Fruit fly (Drosophila melanogaster): ENCODE results near the gene Dnali1.

Gene Dnali1

DNA sequence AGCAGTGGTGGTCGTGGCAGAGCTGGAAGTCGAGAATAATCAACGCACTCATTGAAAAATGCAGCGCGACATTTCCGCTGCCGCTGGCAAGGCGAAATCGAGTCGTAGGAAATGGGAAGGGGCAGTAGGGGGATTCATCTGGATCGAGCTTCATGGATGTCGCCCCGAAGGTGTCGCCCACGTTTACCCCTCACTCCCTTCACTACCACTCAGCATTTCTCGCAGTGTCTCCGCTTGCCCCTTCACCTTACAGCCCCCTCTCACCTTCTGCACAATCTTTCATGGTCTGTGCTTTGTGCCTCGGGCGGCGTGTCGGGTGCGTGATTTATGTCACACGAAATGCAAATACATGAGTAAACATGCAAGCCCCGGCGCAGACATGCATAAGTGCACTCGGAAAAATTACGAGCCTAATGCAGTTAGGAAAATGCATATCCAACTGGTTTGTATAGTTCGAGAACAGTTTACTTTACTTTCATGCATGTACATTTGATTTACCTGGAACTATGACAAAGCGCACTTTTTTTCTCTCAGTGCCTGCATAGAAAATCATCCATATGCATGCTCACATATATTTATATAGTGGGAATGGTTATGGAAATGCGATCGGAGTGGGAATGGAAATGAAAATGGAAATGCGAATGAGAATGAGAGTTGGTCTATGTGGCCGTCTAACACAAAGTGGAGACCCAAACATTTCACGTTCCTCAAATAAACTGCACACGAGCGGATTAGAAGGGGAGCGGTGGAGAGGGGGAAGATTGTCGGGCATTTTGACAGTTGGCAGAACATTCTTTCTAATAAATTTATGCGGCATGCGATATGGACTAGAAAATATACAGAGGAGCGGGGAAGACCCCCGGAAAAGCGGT lies 43.5 kb downstream of the Dnali1 start (continued):
- TF ChIP-seq Optix (GFP tag; IDR thresholded peaks at IDR 0.05), result peak; percentile 93
- TF ChIP-seq zfh1 (GFP tag; IDR thresholded peaks at IDR 0.05), result peak; percentile 97
- no peak for TF ChIP-seq zen2 (GFP tag; IDR thresholded peaks at IDR 0.05; ENCODE audit: partially characterized antibody)
- no peak for TF ChIP-seq hth (optimal IDR thresholded peaks at IDR 0.05)
- TF ChIP-seq ind (GFP tag; optimal IDR thresholded peaks at IDR 0.05), result peak; percentile 89
- TF ChIP-seq CG9609 (GFP tag; optimal IDR thresholded peaks at IDR 0.05), result peak; percentile 84
- peak; percentile 68 for TF ChIP-seq Fer3 (tag; optimal IDR thresholded peaks at IDR 0.05)
- TF ChIP-seq CTCF (GFP tag; optimal IDR thresholded peaks at IDR 0.05), result peak; percentile 57
- TF ChIP-seq grn (GFP tag; optimal IDR thresholded peaks at IDR 0.05), result peak; percentile 31
- TF ChIP-seq zfh2 (GFP tag; optimal IDR thresholded peaks at IDR 0.05), result no peak
- TF ChIP-seq Six4 (GFP tag; optimal IDR thresholded peaks at IDR 0.05), result peak; percentile 92
- TF ChIP-seq Atf6 (GFP tag; IDR thresholded peaks at IDR 0.05), result peak; percentile 42; the same call in 1 of the 2 replicates
- TF ChIP-seq Nf-YC (tag; optimal IDR thresholded peaks at IDR 0.05), result peak; percentile 25

DNA sequence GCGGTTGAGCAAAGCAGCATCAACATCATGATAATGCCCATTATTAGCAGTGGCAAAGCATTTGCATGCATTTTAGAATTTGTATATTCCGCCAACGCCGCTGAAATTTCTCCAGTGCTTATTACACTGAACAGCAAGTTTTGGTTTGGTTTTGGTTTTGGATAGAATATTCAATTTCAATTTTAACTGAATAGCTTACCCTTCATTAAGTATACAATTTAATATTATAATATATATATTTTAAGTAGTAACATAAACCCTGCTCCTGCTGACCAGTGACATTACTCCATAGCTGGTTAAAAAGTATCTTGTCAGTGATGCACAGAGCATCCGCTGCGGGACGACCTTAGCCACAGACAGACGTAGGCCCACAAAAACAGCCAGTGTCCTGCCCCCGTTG lies 45.7 kb downstream of the Dnali1 start:
- TF ChIP-seq CG7556 (GFP tag; optimal IDR thresholded peaks at IDR 0.05), result no peak
- TF ChIP-seq gt (GFP tag; IDR thresholded peaks at IDR 0.05), result no peak
- TF ChIP-seq Mes4 (GFP tag; optimal IDR thresholded peaks at IDR 0.05), result no peak
- TF ChIP-seq slbo (GFP tag; IDR thresholded peaks at IDR 0.05), result no peak
- TF ChIP-seq CG1024 (GFP tag; IDR thresholded peaks at IDR 0.05), result no peak
- TF ChIP-seq CG8290 (GFP tag; optimal IDR thresholded peaks at IDR 0.05), result no peak
- no peak for TF ChIP-seq CG8290 (tag; optimal IDR thresholded peaks at IDR 0.05)
- TF ChIP-seq CkIIα-i1 (GFP tag; IDR thresholded peaks at IDR 0.05), result no peak
- no peak for TF ChIP-seq HLH3B (GFP tag; IDR thresholded peaks at IDR 0.05)
- no peak for TF ChIP-seq Hr39 (optimal IDR thresholded peaks at IDR 0.05)
- no peak for TF ChIP-seq ATbp (GFP tag; optimal IDR thresholded peaks at IDR 0.05)
- no peak for TF ChIP-seq Jarid2 (GFP tag; optimal IDR thresholded peaks at IDR 0.05)
- no peak for TF ChIP-seq trh (GFP tag; optimal IDR thresholded peaks at IDR 0.05)
- no peak for TF ChIP-seq usp (GFP tag; optimal IDR thresholded peaks at IDR 0.05)
- 0 out of 2 replicates have a peak, but pooled peaks have one; percentile 17 for TF ChIP-seq Drgx (GFP tag; IDR thresholded peaks at IDR 0.05)
- TF ChIP-seq croc (GFP tag; conservative IDR thresholded peaks at IDR 0.05), result no peak
- TF ChIP-seq CG12299 (tag; optimal IDR thresholded peaks at IDR 0.05), result no peak
- no peak for TF ChIP-seq CG13775 (GFP tag; optimal IDR thresholded peaks at IDR 0.05)
- TF ChIP-seq Awh (GFP tag; IDR thresholded peaks at IDR 0.05), result no peak
- TF ChIP-seq insv (GFP tag; optimal IDR thresholded peaks at IDR 0.05), result no peak
- TF ChIP-seq chinmo (GFP tag; IDR thresholded peaks at IDR 0.05; ENCODE audit: partially characterized antibody), result no peak
- TF ChIP-seq CG15269 (tag; optimal IDR thresholded peaks at IDR 0.05), result peak; percentile 4
- no peak for TF ChIP-seq Atf-2 (GFP tag; optimal IDR thresholded peaks at IDR 0.05)
- TF ChIP-seq HmgZ (tag; optimal IDR thresholded peaks at IDR 0.05), result no peak
- peak; percentile 26 for TF ChIP-seq phol (tag; optimal IDR thresholded peaks at IDR 0.05)
- peak; percentile 26 for TF ChIP-seq Blimp-1 (GFP tag; optimal IDR thresholded peaks at IDR 0.05)
- TF ChIP-seq CG10979 (tag; optimal IDR thresholded peaks at IDR 0.05), result peak; percentile 1
- TF ChIP-seq Oli (tag; optimal IDR thresholded peaks at IDR 0.05), result peak; percentile 6
- TF ChIP-seq tio (GFP tag; optimal IDR thresholded peaks at IDR 0.05), result no peak
- TF ChIP-seq CG8944 (GFP tag; optimal IDR thresholded peaks at IDR 0.05), result no peak
- peak; percentile 5 for TF ChIP-seq CG2678 (tag; optimal IDR thresholded peaks at IDR 0.05)
- TF ChIP-seq hkb (optimal IDR thresholded peaks at IDR 0.05), result no peak
- TF ChIP-seq hkb (GFP tag; IDR thresholded peaks at IDR 0.05), result 0 out of 2 replicates have a peak, but pooled peaks have one; percentile 21
- no peak for TF ChIP-seq prd (optimal IDR thresholded peaks at IDR 0.05)
- 0 out of 3 replicates have a peak, but pooled peaks have one; percentile 10 for TF ChIP-seq prd (GFP tag; IDR thresholded peaks at IDR 0.05)
- TF ChIP-seq Ada2b (GFP tag; IDR thresholded peaks at IDR 0.05), result no peak
- TF ChIP-seq CG12104 (GFP tag; optimal IDR thresholded peaks at IDR 0.05), result no peak
- TF ChIP-seq CG17359 (tag; optimal IDR thresholded peaks at IDR 0.05), result peak; percentile 13

Measured in whole organism, embryonic.